Worm (Caenorhabditis elegans): ENCODE results near the gene trcs-2.
A peak's percentile ranks its signal among the peaks of the same experiment; 100 is the strongest.

trcs-2 gene

ce11 chrII:8683933-8684332, 38.3 kb upstream of the trcs-2 start (continued):
- TF ChIP-seq lin-39 (tag; optimal IDR thresholded peaks at IDR 0.05) = peak; percentile 18
- no peak for TF ChIP-seq ama-1 (optimal IDR thresholded peaks at IDR 0.05)
- peak; percentile 69 for TF ChIP-seq snu-23 (GFP tag; optimal IDR thresholded peaks at IDR 0.05)
- no peak for TF ChIP-seq sox-4 (tag; optimal IDR thresholded peaks at IDR 0.05)
- TF ChIP-seq dpl-1 (GFP tag; optimal IDR thresholded peaks at IDR 0.05) = peak; percentile 33 to 58 (median 50)
- TF ChIP-seq lsy-2 (tag; optimal IDR thresholded peaks at IDR 0.05) = peak; percentile 69 to 79
- no peak for TF ChIP-seq sptf-1 (tag; optimal IDR thresholded peaks at IDR 0.05)
- peak; percentile 67 for TF ChIP-seq swsn-7 (tag; optimal IDR thresholded peaks at IDR 0.05)
- TF ChIP-seq rnt-1 (tag; optimal IDR thresholded peaks at IDR 0.05) = peak; percentile 74
- TF ChIP-seq nhr-19 (GFP tag; conservative IDR thresholded peaks at IDR 0.05) = peak; percentile 21; the same call in 1 of the 2 replicates
- peak; percentile 21 for TF ChIP-seq egl-13 (tag; optimal IDR thresholded peaks at IDR 0.05)
- TF ChIP-seq snpc-4 (tag; optimal IDR thresholded peaks at IDR 0.05) = no peak
- peak; percentile 76 for TF ChIP-seq nhr-71 (tag; optimal IDR thresholded peaks at IDR 0.05)
- peak; percentile 71 for TF ChIP-seq nhr-85 (tag)
- TF ChIP-seq C04F5.9 (tag; optimal IDR thresholded peaks at IDR 0.05) = peak; percentile 4
- TF ChIP-seq aha-1 (tag; optimal IDR thresholded peaks at IDR 0.05) = no peak
- peak; percentile 50 for TF ChIP-seq unc-86 (tag; optimal IDR thresholded peaks at IDR 0.05)
- TF ChIP-seq unc-130 (tag; optimal IDR thresholded peaks at IDR 0.05) = peak; percentile 63
- TF ChIP-seq nhr-11 (tag; optimal IDR thresholded peaks at IDR 0.05) = no peak
- TF ChIP-seq hlh-4 (tag; optimal IDR thresholded peaks at IDR 0.05) = no peak
- TF ChIP-seq Y116A8C.19 (tag; optimal IDR thresholded peaks at IDR 0.05; ENCODE audit: borderline replicate concordance) = no peak
- TF ChIP-seq elt-2 (tag; optimal IDR thresholded peaks at IDR 0.05) = no peak
- TF ChIP-seq nhr-77 (tag; optimal IDR thresholded peaks at IDR 0.05) = no peak
- TF ChIP-seq fkh-4 (tag; optimal IDR thresholded peaks at IDR 0.05; ENCODE audit: borderline replicate concordance) = no peak
- peak; percentile 1 for TF ChIP-seq irx-1 (tag; optimal IDR thresholded peaks at IDR 0.05)
- TF ChIP-seq fos-1 (tag; optimal IDR thresholded peaks at IDR 0.05) = no peak
- TF ChIP-seq fkh-8 (tag; optimal IDR thresholded peaks at IDR 0.05) = peak; percentile 42
- TF ChIP-seq fkh-10 (GFP tag; optimal IDR thresholded peaks at IDR 0.05) = no peak
- TF ChIP-seq hpl-2 (GFP tag; optimal IDR thresholded peaks at IDR 0.05) = no peak
- peak; percentile 46 for TF ChIP-seq xbp-1 (tag; optimal IDR thresholded peaks at IDR 0.05)
- no peak for TF ChIP-seq nhr-76 (tag; optimal IDR thresholded peaks at IDR 0.05)
- peak; percentile 1 to 52 for TF ChIP-seq lin-35 (GFP tag; optimal IDR thresholded peaks at IDR 0.05)
- TF ChIP-seq efl-1 (optimal IDR thresholded peaks at IDR 0.05) = peak; percentile 41 to 66
- TF ChIP-seq efl-1 (GFP tag; optimal IDR thresholded peaks at IDR 0.05 in 1 of 2) = peak; percentile 59 to 77
- TF ChIP-seq hlh-17 (GFP tag; optimal IDR thresholded peaks at IDR 0.05; ENCODE audit: borderline replicate concordance) = no peak
- TF ChIP-seq ceh-82 (tag; optimal IDR thresholded peaks at IDR 0.05) = peak; percentile 39 to 57 (median 44)
- TF ChIP-seq ets-5 (GFP tag; IDR thresholded peaks at IDR 0.05) = no peak

DNA sequence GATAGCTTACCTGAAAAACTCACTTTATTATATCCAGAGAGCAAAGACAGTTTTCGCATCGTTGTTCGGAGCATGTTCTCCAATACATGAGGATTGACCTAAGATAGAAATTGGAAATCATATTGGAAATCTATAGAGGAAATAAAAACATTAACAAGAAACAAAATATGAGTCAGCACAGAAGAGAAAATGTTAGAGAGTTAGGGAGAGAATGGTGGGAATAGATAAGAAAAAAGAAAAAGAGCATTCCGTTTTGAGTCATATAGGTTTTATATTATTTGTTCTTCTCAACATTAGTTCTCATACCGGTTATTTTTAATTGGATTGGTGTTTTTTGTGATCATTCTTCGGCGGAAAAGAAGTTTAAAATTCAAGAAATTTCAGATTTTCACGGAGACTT, 37.5 kb upstream of the trcs-2 start, which contains the start of gene hgap-2:
hgap-2 (minus strand) TSS at position 101 of the 400 bp plus-strand sequence.
- TF ChIP-seq nhr-19 (GFP tag; conservative IDR thresholded peaks at IDR 0.05) (no peak), lin-39 (tag; optimal IDR thresholded peaks at IDR 0.05) (no peak), zip-4 (GFP tag; optimal IDR thresholded peaks at IDR 0.05) (no peak), xbp-1 (tag; optimal IDR thresholded peaks at IDR 0.05) (no peak)

DNA sequence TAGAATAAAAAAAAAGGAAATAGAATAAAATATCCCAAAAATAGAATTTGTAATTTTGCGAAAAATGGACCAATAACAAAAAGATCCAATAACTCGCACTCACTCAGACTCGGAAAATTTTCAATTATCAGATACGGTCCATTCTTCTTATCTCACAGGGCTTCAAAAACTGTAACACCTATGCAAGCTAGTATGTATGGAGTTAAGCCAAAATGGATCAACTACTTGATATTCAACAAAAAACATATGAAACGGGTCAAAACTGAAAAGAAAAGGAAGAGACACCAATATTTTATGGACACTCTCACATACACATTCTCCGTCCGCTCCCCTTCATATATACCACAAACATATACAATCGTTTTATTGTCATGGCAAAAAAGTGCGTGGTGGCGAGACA, 36.7 kb upstream of the trcs-2 start, which contains the start of gene C34C6.9:
C34C6.9 (plus strand) TSS at position 301 of the 400 bp plus-strand sequence.
- TF ChIP-seq efl-3 (GFP tag; optimal IDR thresholded peaks at IDR 0.05) (no peak), mep-1 (tag; optimal IDR thresholded peaks at IDR 0.05) (no peak), rnt-1 (tag; optimal IDR thresholded peaks at IDR 0.05) (no peak), C04F5.9 (tag; optimal IDR thresholded peaks at IDR 0.05) (no peak), ceh-90 (tag; optimal IDR thresholded peaks at IDR 0.05) (no peak), mab-9 (GFP tag; IDR thresholded peaks at IDR 0.05) (no peak), xbp-1 (tag; optimal IDR thresholded peaks at IDR 0.05) (no peak), unc-30 (tag; optimal IDR thresholded peaks at IDR 0.05) (no peak), alr-1 (tag; optimal IDR thresholded peaks at IDR 0.05; ENCODE audit: borderline replicate concordance) (no peak), pax-3 (tag; optimal IDR thresholded peaks at IDR 0.05) (no peak), ceh-8 (GFP tag; optimal IDR thresholded peaks at IDR 0.05) (no peak), pag-3 (tag; optimal IDR thresholded peaks at IDR 0.05; ENCODE audit: borderline replicate concordance, insufficient read depth) (no peak), efl-1 (optimal IDR thresholded peaks at IDR 0.05) (no peak), efl-1 (GFP tag; optimal IDR thresholded peaks at IDR 0.05 in 1 of 2) (no peak), fkh-10 (GFP tag; optimal IDR thresholded peaks at IDR 0.05) (no peak)
